Worm (Caenorhabditis elegans) whole organism, young adult: ENCODE results near the gene C08B6.11.

Source experiments
- unc-130 ChIP-seq: sonication (generic microtip); optimal IDR thresholded peaks from 2 replicates; lab custom pipeline; 2016; ENCODE audit warnings: missing genetic modification reagents, missing genetic modification characterization, missing compliant biosample characterization
- unc-62 ChIP-seq: fragments of 150-350 bp; optimal IDR thresholded peaks from 2 replicates; lab custom pipeline; 2014; ENCODE audit warnings: missing biosample characterization, missing genetic modification reagents, missing genetic modification characterization

- no peak for TF ChIP-seq unc-62 (GFP tag; lab: Kevin White, UChicago)
- no peak for TF ChIP-seq unc-130 (GFP tag; lab: Kevin White, UChicago)
Observed at ce11 chrV:10148352-10148751, 40.9 kb downstream of the C08B6.11 start, which contains the start of gene srsx-26.
